Worm (Caenorhabditis elegans) whole organism, young adult: ENCODE measurements around the gene M195.2.

Experiments
- F10E7.11 ChIP-seq: sonication (generic microtip); optimal IDR thresholded peaks from 2 replicates; lab custom pipeline; 2017; ENCODE audit warnings: mild to moderate bottlenecking, missing genetic modification characterization, moderate library complexity, missing compliant biosample characterization
- F22D6.2 ChIP-seq: sonication (generic microtip); optimal IDR thresholded peaks from 2 replicates; lab custom pipeline; 2016; ENCODE audit warnings: mild to moderate bottlenecking, missing genetic modification characterization, missing compliant biosample characterization
- F33H1.4 ChIP-seq: fragments of 200-800 bp; sonication (Bioruptor generic); IDR thresholded peaks from 2 replicates; pipeline ENCODE4 v1.3.6; 2022; ENCODE audit warnings: missing genetic modification reagents, missing genetic modification characterization, missing compliant biosample characterization
- F39B2.1 ChIP-seq: fragments of 200-800 bp; sonication (Bioruptor generic); IDR thresholded peaks from 2 replicates; pipeline ENCODE4 v1.3.6; 2022; ENCODE audit warnings: missing genetic modification reagents, missing genetic modification characterization, missing compliant biosample characterization
- F49E8.2 ChIP-seq: sonication (generic microtip); optimal IDR thresholded peaks from 3 replicates; lab custom pipeline; 2017; ENCODE audit warnings: missing genetic modification characterization, mild to moderate bottlenecking, missing compliant biosample characterization, antibody characterized with exemption, moderate library complexity; ENCODE audit not compliant: insufficient read depth
- T07F8.4 ChIP-seq: sonication (generic microtip); optimal IDR thresholded peaks from 2 replicates; lab custom pipeline; 2016; ENCODE audit warnings: mild to moderate bottlenecking, missing genetic modification characterization, moderate library complexity, missing compliant biosample characterization
- Y53G8AR.9 ChIP-seq: fragments of 200-800 bp; sonication (Bioruptor generic); conservative IDR thresholded peaks from 2 replicates; pipeline ENCODE4 v1.3.6; 2022; ENCODE audit warnings: missing genetic modification reagents, missing genetic modification characterization, missing compliant biosample characterization
- ZK185.1 ChIP-seq: sonication (generic microtip); optimal IDR thresholded peaks from 2 replicates; lab custom pipeline; 2016; ENCODE audit warnings: mild to moderate bottlenecking, missing genetic modification characterization, missing compliant biosample characterization; ENCODE audit not compliant: poor library complexity, severe bottlenecking
- aptf-2 ChIP-seq: fragments of 200-800 bp; sonication (Bioruptor generic); conservative IDR thresholded peaks from 2 replicates; pipeline ENCODE4 v1.3.6; 2022; ENCODE audit warnings: missing genetic modification reagents, missing genetic modification characterization, missing compliant biosample characterization
- athp-1 ChIP-seq: sonication (generic microtip); optimal IDR thresholded peaks from 2 replicates; lab custom pipeline; 2017; ENCODE audit warnings: mild to moderate bottlenecking, missing genetic modification characterization, missing compliant biosample characterization
- ceh-27 ChIP-seq: fragments of 200-800 bp; sonication (Bioruptor generic); optimal IDR thresholded peaks from 2 replicates; lab custom pipeline; 2018; ENCODE audit warnings: mild to moderate bottlenecking, missing genetic modification characterization, moderate library complexity, missing compliant biosample characterization
- ceh-58 ChIP-seq: fragments of 200-800 bp; sonication (Bioruptor generic); IDR thresholded peaks from 2 replicates; pipeline ENCODE4 v1.3.6; 2022; ENCODE audit warnings: missing genetic modification characterization, missing compliant biosample characterization
- ceh-91 ChIP-seq: fragments of 200-800 bp; sonication (Bioruptor generic); IDR thresholded peaks from 2 replicates; pipeline ENCODE4 v1.3.6; 2022; ENCODE audit warnings: missing genetic modification reagents, missing genetic modification characterization, missing compliant biosample characterization
- egl-44 ChIP-seq: fragments of 200-800 bp; sonication (Bioruptor generic); IDR thresholded peaks from 2 replicates; pipeline ENCODE4 v1.3.6; 2022; ENCODE audit warnings: missing genetic modification reagents, missing genetic modification characterization, missing compliant biosample characterization
- egrh-3 ChIP-seq: fragments of 200-800 bp; sonication (Bioruptor generic); IDR thresholded peaks from 2 replicates; pipeline ENCODE4 v1.3.6; 2022; ENCODE audit warnings: missing genetic modification reagents, missing genetic modification characterization, missing compliant biosample characterization
- ekl-4 ChIP-seq: fragments of 200-800 bp; sonication (Bioruptor generic); IDR thresholded peaks from 2 replicates; pipeline ENCODE4 v1.3.6; 2022; ENCODE audit warnings: missing genetic modification reagents, missing genetic modification characterization, missing compliant biosample characterization
- hmg-1.2 ChIP-seq: fragments of 200-800 bp; sonication (Bioruptor generic); IDR thresholded peaks from 2 replicates; pipeline ENCODE4 v1.3.6; 2022; ENCODE audit warnings: missing genetic modification reagents, missing genetic modification characterization, missing compliant biosample characterization
- hsf-1 ChIP-seq: fragments of 200-800 bp; sonication (Bioruptor generic); IDR thresholded peaks from 2 replicates; pipeline ENCODE4 v1.3.6; 2022; ENCODE audit warnings: missing genetic modification reagents, missing genetic modification characterization, missing compliant biosample characterization
- lin-35 ChIP-seq, 3 experiments: fragments of 150-350 bp in 2 of 3; sonication (generic microtip) in 1 of 3; optimal IDR thresholded peaks; 2 replicates each; lab custom pipeline; 2014 to 2018; ENCODE audit warnings: missing biosample characterization in 3 of 3, missing genetic modification characterization in 3 of 3, missing genetic modification reagents in 3 of 3
- lsl-1 ChIP-seq: fragments of 200-800 bp; sonication (Bioruptor generic); optimal IDR thresholded peaks from 2 replicates; lab custom pipeline; 2018; ENCODE audit warnings: mild to moderate bottlenecking, missing genetic modification characterization, moderate library complexity, missing compliant biosample characterization
- lsy-27 ChIP-seq: sonication (generic microtip); optimal IDR thresholded peaks from 2 replicates; lab custom pipeline; 2017; ENCODE audit warnings: missing genetic modification characterization, mild to moderate bottlenecking, missing compliant biosample characterization, antibody characterized with exemption, missing genotype, borderline replicate concordance; ENCODE audit not compliant: insufficient read depth
- madf-6 ChIP-seq: fragments of 200-800 bp; sonication (Bioruptor generic); IDR thresholded peaks from 2 replicates; pipeline ENCODE4 v1.3.6; 2022; ENCODE audit warnings: missing genetic modification reagents, missing genetic modification characterization, missing compliant biosample characterization
- mxl-1 ChIP-seq: sonication (generic microtip); optimal IDR thresholded peaks from 2 replicates; lab custom pipeline; 2016; ENCODE audit warnings: missing genetic modification characterization, missing compliant biosample characterization
- nfya-1 ChIP-seq: sonication (generic microtip); optimal IDR thresholded peaks from 2 replicates; lab custom pipeline; 2017; ENCODE audit warnings: antibody characterized with exemption, missing compliant biosample characterization, missing genetic modification characterization, borderline replicate concordance; ENCODE audit not compliant: insufficient read depth
- pbrm-1 ChIP-seq: fragments of 200-800 bp; sonication (Bioruptor generic); IDR thresholded peaks from 2 replicates; pipeline ENCODE4 v1.3.6; 2022; ENCODE audit warnings: missing genetic modification reagents, missing genetic modification characterization, missing compliant biosample characterization
- rpc-1 ChIP-seq, 2 experiments: fragments of 150-350 bp in 1 of 2; sonication (generic microtip) in 1 of 2; optimal IDR thresholded peaks; 2 replicates each; lab custom pipeline; 2014 to 2018; ENCODE audit warnings: missing biosample characterization in 1 of 2, missing genetic modification characterization in 1 of 2, missing genetic modification reagents in 1 of 2, missing genotype in 1 of 2
- sdz-38 ChIP-seq: sonication (generic microtip); optimal IDR thresholded peaks from 2 replicates; lab custom pipeline; 2016; ENCODE audit warnings: missing genotype, missing genetic modification characterization, missing compliant biosample characterization
- sea-2 ChIP-seq: fragments of 200-800 bp; sonication (Bioruptor generic); IDR thresholded peaks from 2 replicates; pipeline ENCODE4 v1.3.6; 2022; ENCODE audit warnings: missing genetic modification characterization, missing compliant biosample characterization
- snpc-1.1 ChIP-seq: sonication (generic microtip); optimal IDR thresholded peaks from 2 replicates; lab custom pipeline; 2017; ENCODE audit warnings: missing genetic modification characterization, mild to moderate bottlenecking, missing compliant biosample characterization, antibody characterized with exemption, moderate library complexity, missing genotype, missing genetic modification reagents; ENCODE audit not compliant: insufficient read depth
- snpc-1.3 ChIP-seq: sonication (generic microtip); optimal IDR thresholded peaks from 2 replicates; lab custom pipeline; 2017; ENCODE audit warnings: missing genetic modification characterization, mild to moderate bottlenecking, missing compliant biosample characterization, antibody characterized with exemption, moderate library complexity, missing genotype, missing genetic modification reagents; ENCODE audit not compliant: insufficient read depth
- snpc-3.4 ChIP-seq: sonication (generic microtip); optimal IDR thresholded peaks from 2 replicates; lab custom pipeline; 2017; ENCODE audit warnings: missing genetic modification characterization, mild to moderate bottlenecking, missing compliant biosample characterization, antibody characterized with exemption, moderate library complexity, missing genotype, missing genetic modification reagents
- snpc-4 ChIP-seq, 5 experiments: fragments of 150-350 bp in 1 of 5; sonication (generic microtip) in 4 of 5; optimal IDR thresholded peaks; 2 replicates each; lab custom pipeline; 2014 to 2018; ENCODE audit warnings: missing genetic modification characterization in 5 of 5, missing biosample characterization in 3 of 5, antibody characterized with exemption in 2 of 5, mild to moderate bottlenecking in 2 of 5, missing compliant biosample characterization in 2 of 5, missing genotype in 2 of 5, moderate library complexity in 2 of 5, missing genetic modification reagents in 1 of 5
- tbx-9 ChIP-seq: sonication (generic microtip); optimal IDR thresholded peaks from 2 replicates; lab custom pipeline; 2016; ENCODE audit warnings: borderline replicate concordance, missing genetic modification characterization, inconsistent platforms, missing compliant biosample characterization
- zfh-2 ChIP-seq: fragments of 200-800 bp; sonication (Bioruptor generic); conservative IDR thresholded peaks from 2 replicates; pipeline ENCODE4 v1.3.6; 2022; ENCODE audit warnings: missing genetic modification reagents, missing genetic modification characterization, missing compliant biosample characterization
- ztf-26 ChIP-seq: sonication (generic microtip); optimal IDR thresholded peaks from 2 replicates; lab custom pipeline; 2017; ENCODE audit warnings: missing genetic modification characterization, missing compliant biosample characterization
- ztf-6 ChIP-seq: fragments of 200-800 bp; sonication (Bioruptor generic); IDR thresholded peaks from 2 replicates; pipeline ENCODE4 v1.3.6; 2022; ENCODE audit warnings: missing genetic modification reagents, missing genetic modification characterization, missing compliant biosample characterization

M195.2 gene

ce11 chrII:8369059-8369458 is 8.5 kb downstream of the M195.2 start, which contains the start of gene amt-3:
Gene amt-3, minus strand, starts transcription at chrII:8369159.
- TF ChIP-seq snpc-1.1 (tag; lab: Kevin White, UChicago) = no peak
- TF ChIP-seq lsy-27 = no peak
- TF ChIP-seq athp-1 (tag; lab: Kevin White, UChicago) = no peak
- no peak for TF ChIP-seq egrh-3 (GFP tag; lab: Robert Waterston, UW)
- TF ChIP-seq ZK185.1 (tag; lab: Kevin White, UChicago) = no peak
- no peak for TF ChIP-seq F22D6.2 (tag; lab: Kevin White, UChicago)
- no peak for TF ChIP-seq snpc-3.4 (tag; lab: Kevin White, UChicago)
- TF ChIP-seq sea-2 (GFP tag; lab: Robert Waterston, UW) = no peak

- no peak for TF ChIP-seq ceh-91 (GFP tag; lab: Robert Waterston, UW)
- TF ChIP-seq F49E8.2 (tag; lab: Kevin White, UChicago) = no peak
- TF ChIP-seq aptf-2 = no peak
- no peak for TF ChIP-seq F33H1.4
- no peak for TF ChIP-seq ceh-27
- no peak for TF ChIP-seq snpc-4 (GFP tag; optimal IDR thresholded peaks at IDR 0.05; lab: Kevin White, UChicago)
- no peak for TF ChIP-seq snpc-4 (tag; optimal IDR thresholded peaks at IDR 0.05; lab: Kevin White, UChicago)
- TF ChIP-seq sdz-38 (tag; lab: Kevin White, UChicago) = no peak
- no peak for TF ChIP-seq egl-44
- no peak for TF ChIP-seq lin-35 (GFP tag; optimal IDR thresholded peaks at IDR 0.05; lab: Kevin White, UChicago)
- no peak for TF ChIP-seq ekl-4 (GFP tag; lab: Robert Waterston, UW)
- TF ChIP-seq zfh-2 = no peak
- TF ChIP-seq lsl-1 (GFP tag; lab: Kevin White, UChicago) = no peak
- TF ChIP-seq ztf-26 (tag; lab: Kevin White, UChicago) = no peak
- TF ChIP-seq ztf-6 (GFP tag; lab: Robert Waterston, UW) = no peak
- no peak for TF ChIP-seq pbrm-1 (GFP tag; lab: Robert Waterston, UW)
- TF ChIP-seq hmg-1.2 (GFP tag; lab: Robert Waterston, UW) = no peak
- no peak for TF ChIP-seq snpc-3.4 (tag; lab: Kevin White, UChicago)
- no peak for TF ChIP-seq mxl-1 (tag; lab: Kevin White, UChicago)
- TF ChIP-seq hsf-1 (GFP tag; lab: Robert Waterston, UW) = no peak
Observed at ce11 chrII:8370194-8370593, 9.6 kb downstream of the M195.2 start.

ce11 chrII:8377722-8378121 is 17.2 kb downstream of the M195.2 start:
- TF ChIP-seq madf-6 (GFP tag; lab: Robert Waterston, UW) = no peak
- TF ChIP-seq rpc-1 (optimal IDR thresholded peaks at IDR 0.05; lab: Kevin White, UChicago) = no peak
- TF ChIP-seq rpc-1 (tag; optimal IDR thresholded peaks at IDR 0.05; lab: Kevin White, UChicago) = no peak
- TF ChIP-seq F10E7.11 (tag; lab: Kevin White, UChicago) = no peak
- no peak for TF ChIP-seq Y53G8AR.9 (GFP tag; lab: Robert Waterston, UW)

ce11 chrII:8380188-8380587 is 19.6 kb downstream of the M195.2 start:
- TF ChIP-seq tbx-9 (tag; lab: Kevin White, UChicago) = no peak
- no peak for TF ChIP-seq T07F8.4
- no peak for TF ChIP-seq lsl-1 (GFP tag; lab: Kevin White, UChicago)
- TF ChIP-seq nfya-1 (tag; lab: Kevin White, UChicago) = no peak
- TF ChIP-seq ceh-58 (GFP tag; lab: Robert Waterston, UW) = no peak
- no peak for TF ChIP-seq F39B2.1 (GFP tag; lab: Robert Waterston, UW)
- no peak for TF ChIP-seq snpc-1.3
- TF ChIP-seq rpc-1 (optimal IDR thresholded peaks at IDR 0.05; lab: Kevin White, UChicago) = no peak
- no peak for TF ChIP-seq rpc-1 (tag; optimal IDR thresholded peaks at IDR 0.05; lab: Kevin White, UChicago)
